Worm (Caenorhabditis elegans) whole organism, L1 larva: Measurements from ENCODE around the gene K09E3.7.

Experiments
- C04F5.9 ChIP-seq: sonication (generic microtip); optimal IDR thresholded peaks from 2 replicates; lab custom pipeline; 2016; ENCODE audit warnings: missing genetic modification characterization, missing compliant biosample characterization
- F16B12.6 ChIP-seq: fragments of 150-350 bp; optimal IDR thresholded peaks from 2 replicates; lab custom pipeline; 2014; ENCODE audit warnings: missing biosample characterization, missing genetic modification characterization
- Y116A8C.19 ChIP-seq: sonication (generic microtip); optimal IDR thresholded peaks from 2 replicates; lab custom pipeline; 2016; ENCODE audit warnings: missing compliant biosample characterization, missing genetic modification characterization, borderline replicate concordance
- aha-1 ChIP-seq: fragments of 150-350 bp; optimal IDR thresholded peaks from 2 replicates; lab custom pipeline; 2014; ENCODE audit warnings: missing biosample characterization, missing genetic modification characterization
- ama-1 ChIP-seq: fragments of 150-350 bp; optimal IDR thresholded peaks from 2 replicates; lab custom pipeline; 2014
- blmp-1 ChIP-seq: fragments of 150-350 bp; optimal IDR thresholded peaks from 2 replicates; lab custom pipeline; 2014; ENCODE audit warnings: missing biosample characterization, missing genetic modification characterization
- ceh-63 ChIP-seq: fragments of 200-800 bp; sonication (Bioruptor generic); optimal IDR thresholded peaks from 2 replicates; lab custom pipeline; 2018; ENCODE audit warnings: mild to moderate bottlenecking, missing genetic modification characterization, missing compliant biosample characterization
- ceh-8 ChIP-seq: fragments of 200-800 bp; sonication (Bioruptor generic); optimal IDR thresholded peaks from 2 replicates; lab custom pipeline; 2018; ENCODE audit warnings: mild to moderate bottlenecking, missing genetic modification characterization, moderate library complexity, missing compliant biosample characterization
- ceh-88 ChIP-seq: fragments of 200-800 bp; sonication (Bioruptor generic); IDR thresholded peaks from 2 replicates; pipeline ENCODE4 v1.3.6; 2022; ENCODE audit warnings: missing genetic modification characterization, missing compliant biosample characterization
- dpl-1 ChIP-seq, 3 experiments: fragments of 150-350 bp in 2 of 3; sonication (generic microtip) in 1 of 3; optimal IDR thresholded peaks; 2 replicates each; lab custom pipeline; 2014 to 2017; ENCODE audit warnings: missing biosample characterization in 3 of 3, missing genetic modification characterization in 3 of 3, missing genetic modification reagents in 3 of 3
- dsc-1 ChIP-seq: sonication (generic microtip); optimal IDR thresholded peaks from 2 replicates; lab custom pipeline; 2016; ENCODE audit warnings: mild to moderate bottlenecking, missing genetic modification characterization, missing compliant biosample characterization
- egl-13 ChIP-seq: sonication (generic microtip); optimal IDR thresholded peaks from 2 replicates; lab custom pipeline; 2016; ENCODE audit warnings: missing genotype, missing genetic modification reagents, missing genetic modification characterization, missing compliant biosample characterization
- egl-27 ChIP-seq, 2 experiments: fragments of 150-350 bp in 1 of 2; sonication (generic microtip); optimal IDR thresholded peaks; 3 replicates each; lab custom pipeline; 2017 to 2018; ENCODE audit warnings: missing biosample characterization in 2 of 2, missing genetic modification characterization in 2 of 2, missing genetic modification reagents in 2 of 2
- elt-2 ChIP-seq: sonication (generic microtip); optimal IDR thresholded peaks from 2 replicates; lab custom pipeline; 2016; ENCODE audit warnings: missing genetic modification characterization, mild to moderate bottlenecking, inconsistent platforms, missing compliant biosample characterization, missing genetic modification reagents
- elt-3 ChIP-seq, 6 experiments: fragments of 150-350 bp in 1 of 6; sonication (generic microtip); optimal IDR thresholded peaks; 2 replicates each; lab custom pipeline; 2017 to 2018; ENCODE audit warnings: missing biosample characterization in 6 of 6, missing genetic modification characterization in 6 of 6, inconsistent platforms in 1 of 6
- fkh-10 ChIP-seq: sonication (generic microtip); optimal IDR thresholded peaks from 2 replicates; lab custom pipeline; 2017; ENCODE audit warnings: missing biosample characterization, missing genetic modification reagents, missing genetic modification characterization
- fkh-4 ChIP-seq: sonication (generic microtip); optimal IDR thresholded peaks from 2 replicates; lab custom pipeline; 2016; ENCODE audit warnings: missing compliant biosample characterization, missing genetic modification characterization, borderline replicate concordance
- grh-1 ChIP-seq: fragments of 200-800 bp; sonication (Bioruptor generic); IDR thresholded peaks from 2 replicates; pipeline ENCODE4 v1.3.6; 2022; ENCODE audit warnings: missing genetic modification reagents, missing genetic modification characterization, missing compliant biosample characterization
- hlh-17 ChIP-seq: fragments of 200-800 bp; sonication (Bioruptor generic); optimal IDR thresholded peaks from 2 replicates; lab custom pipeline; 2018; ENCODE audit warnings: missing genetic modification characterization, mild to moderate bottlenecking, missing compliant biosample characterization, moderate library complexity, borderline replicate concordance
- hpl-2 ChIP-seq: fragments of 150-350 bp; optimal IDR thresholded peaks from 2 replicates; lab custom pipeline; 2014; ENCODE audit warnings: missing biosample characterization, missing genetic modification reagents, missing genetic modification characterization
- isw-1 ChIP-seq: fragments of 200-800 bp; sonication (Bioruptor generic); IDR thresholded peaks from 2 replicates; pipeline ENCODE4 v1.3.6; 2022; ENCODE audit warnings: missing genetic modification characterization, missing compliant biosample characterization
- jun-1 ChIP-seq: fragments of 150-350 bp; optimal IDR thresholded peaks from 2 replicates; lab custom pipeline; 2014; ENCODE audit warnings: missing biosample characterization, missing genetic modification reagents, missing genetic modification characterization
- lin-14 ChIP-seq: fragments of 200-800 bp; sonication (Bioruptor generic); optimal IDR thresholded peaks from 2 replicates; lab custom pipeline; 2018; ENCODE audit warnings: mild to moderate bottlenecking, missing genetic modification characterization, moderate library complexity, missing compliant biosample characterization
- lin-15B ChIP-seq: fragments of 150-350 bp; sonication (generic microtip); optimal IDR thresholded peaks from 3 replicates; lab custom pipeline; 2014; ENCODE audit warnings: missing biosample characterization, missing genetic modification characterization
- lin-35 ChIP-seq, 2 experiments: fragments of 150-350 bp; optimal IDR thresholded peaks; 2 replicates each; lab custom pipeline; 2014; ENCODE audit warnings: missing biosample characterization in 2 of 2, missing genetic modification characterization in 2 of 2, missing genetic modification reagents in 2 of 2
- lsy-2 ChIP-seq, 2 experiments: fragments of 150-350 bp; optimal IDR thresholded peaks; 2 replicates each; lab custom pipeline; 2014; ENCODE audit warnings: missing biosample characterization in 2 of 2, missing genetic modification characterization in 2 of 2
- mab-9 ChIP-seq: fragments of 200-800 bp; sonication (Bioruptor generic); IDR thresholded peaks from 2 replicates; pipeline ENCODE4 v1.3.6; 2022; ENCODE audit warnings: missing genetic modification reagents, missing genetic modification characterization, missing compliant biosample characterization
- mdl-1 ChIP-seq, 2 experiments: fragments of 150-350 bp; optimal IDR thresholded peaks; 2 replicates each; lab custom pipeline; 2014 to 2017; ENCODE audit warnings: missing biosample characterization in 2 of 2, missing genetic modification characterization in 2 of 2, inconsistent platforms in 1 of 2
- mef-2 ChIP-seq: fragments of 150-350 bp; optimal IDR thresholded peaks from 2 replicates; lab custom pipeline; 2014; ENCODE audit warnings: missing biosample characterization, missing genetic modification characterization
- nhr-11 ChIP-seq: fragments of 150-350 bp; optimal IDR thresholded peaks from 2 replicates; lab custom pipeline; 2014; ENCODE audit warnings: missing biosample characterization, missing genetic modification characterization
- nhr-12 ChIP-seq: sonication (generic microtip); optimal IDR thresholded peaks from 2 replicates; lab custom pipeline; 2017; ENCODE audit warnings: missing biosample characterization, missing genetic modification characterization
- nhr-28 ChIP-seq: fragments of 150-350 bp; optimal IDR thresholded peaks from 2 replicates; lab custom pipeline; 2014; ENCODE audit warnings: missing biosample characterization, missing genetic modification characterization
- nhr-47 ChIP-seq: sonication (generic microtip); optimal IDR thresholded peaks from 2 replicates; lab custom pipeline; 2016; ENCODE audit warnings: mild to moderate bottlenecking, missing genetic modification characterization, moderate library complexity, missing compliant biosample characterization
- nhr-71 ChIP-seq: sonication (generic microtip); optimal IDR thresholded peaks from 2 replicates; lab custom pipeline; 2016; ENCODE audit warnings: mild to moderate bottlenecking, missing genetic modification characterization, moderate library complexity, missing compliant biosample characterization
- nhr-85 ChIP-seq: sonication (generic microtip); peaks from one replicate; lab custom pipeline; 2016; ENCODE audit warnings: missing genetic modification characterization, inconsistent platforms, missing compliant biosample characterization
- nhr-90 ChIP-seq: sonication (generic microtip); optimal IDR thresholded peaks from 2 replicates; lab custom pipeline; 2016; ENCODE audit warnings: mild to moderate bottlenecking, missing genetic modification characterization, missing compliant biosample characterization; ENCODE audit not compliant: poor library complexity
- pag-3 ChIP-seq: sonication (generic microtip); optimal IDR thresholded peaks from 2 replicates; lab custom pipeline; 2017; ENCODE audit warnings: missing genetic modification characterization, mild to moderate bottlenecking, missing compliant biosample characterization, antibody characterized with exemption, borderline replicate concordance; ENCODE audit not compliant: insufficient read depth
- pax-3 ChIP-seq: fragments of 200-800 bp; sonication (Bioruptor generic); optimal IDR thresholded peaks from 2 replicates; lab custom pipeline; 2018; ENCODE audit warnings: mild to moderate bottlenecking, missing genetic modification characterization, moderate library complexity, missing compliant biosample characterization
- rnt-1 ChIP-seq: sonication (generic microtip); optimal IDR thresholded peaks from 2 replicates; lab custom pipeline; 2016; ENCODE audit warnings: mild to moderate bottlenecking, missing genetic modification characterization, moderate library complexity, missing compliant biosample characterization
- snpc-4 ChIP-seq: fragments of 150-350 bp; optimal IDR thresholded peaks from 2 replicates; lab custom pipeline; 2014; ENCODE audit warnings: missing biosample characterization, missing genetic modification characterization
- snu-23 ChIP-seq: sonication (generic microtip); optimal IDR thresholded peaks from 2 replicates; lab custom pipeline; 2016; ENCODE audit warnings: missing genetic modification characterization, missing compliant biosample characterization
- sox-4 ChIP-seq: sonication (generic microtip); optimal IDR thresholded peaks from 2 replicates; lab custom pipeline; 2016; ENCODE audit warnings: missing genetic modification characterization, missing compliant biosample characterization
- sptf-1 ChIP-seq: fragments of 150-350 bp; optimal IDR thresholded peaks from 2 replicates; lab custom pipeline; 2014; ENCODE audit warnings: missing biosample characterization, missing genetic modification characterization
- sup-37 ChIP-seq: fragments of 200-800 bp; sonication (Bioruptor generic); optimal IDR thresholded peaks from 2 replicates; lab custom pipeline; 2018; ENCODE audit warnings: mild to moderate bottlenecking, missing genetic modification characterization, missing compliant biosample characterization
- swsn-7 ChIP-seq: sonication (generic microtip); optimal IDR thresholded peaks from 2 replicates; lab custom pipeline; 2016; ENCODE audit warnings: missing genetic modification characterization, missing compliant biosample characterization
- tbx-2 ChIP-seq: sonication (generic microtip); optimal IDR thresholded peaks from 2 replicates; lab custom pipeline; 2016; ENCODE audit warnings: missing genetic modification characterization, missing compliant biosample characterization
- tlp-1 ChIP-seq: fragments of 150-350 bp; optimal IDR thresholded peaks from 2 replicates; lab custom pipeline; 2014; ENCODE audit warnings: missing biosample characterization, missing genetic modification characterization
- unc-30 ChIP-seq: sonication (generic microtip); optimal IDR thresholded peaks from 2 replicates; lab custom pipeline; 2017; ENCODE audit warnings: missing biosample characterization, missing genetic modification characterization
- unc-62 ChIP-seq: fragments of 150-350 bp; optimal IDR thresholded peaks from 2 replicates; lab custom pipeline; 2014; ENCODE audit warnings: missing biosample characterization, missing genetic modification reagents, missing genetic modification characterization
- vab-15 ChIP-seq: sonication (generic microtip); optimal IDR thresholded peaks from 2 replicates; lab custom pipeline; 2017; ENCODE audit warnings: missing genotype, mild to moderate bottlenecking, missing genetic modification characterization, missing compliant biosample characterization
- xbp-1 ChIP-seq: sonication (generic microtip); optimal IDR thresholded peaks from 2 replicates; lab custom pipeline; 2016; ENCODE audit warnings: missing genetic modification characterization, missing compliant biosample characterization
- ztf-11 ChIP-seq, 2 experiments: sonication (generic microtip); optimal IDR thresholded peaks; 2 replicates each; lab custom pipeline; 2016 to 2017; ENCODE audit warnings: missing genetic modification characterization in 2 of 2, missing biosample characterization in 1 of 2, missing compliant biosample characterization in 1 of 2

K09E3.7 gene

DNA sequence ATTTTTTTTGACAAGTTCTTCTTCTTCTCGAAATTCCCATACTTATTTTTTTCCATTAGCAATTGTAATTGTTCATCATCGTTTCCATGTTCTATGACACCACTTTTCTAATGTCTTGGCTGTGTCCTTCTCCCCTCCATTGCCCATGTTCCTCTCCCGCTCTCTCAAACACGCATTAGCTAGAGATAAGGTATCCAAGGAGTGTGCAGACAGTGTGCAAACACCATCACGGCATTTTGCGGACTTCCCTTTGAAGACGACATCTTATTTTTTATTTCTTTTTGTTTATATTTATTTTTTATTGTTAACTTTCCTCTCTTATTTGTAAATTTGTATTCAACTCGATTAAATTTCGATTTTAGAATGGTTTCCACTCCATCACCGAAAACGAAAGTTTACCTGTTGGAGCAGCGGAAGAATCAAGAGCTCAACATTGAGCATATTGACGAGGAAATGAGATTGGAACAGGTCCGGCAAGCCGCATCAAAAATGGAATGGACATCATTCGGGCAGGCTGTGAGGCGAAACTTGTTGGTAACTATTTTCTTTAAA, 16.9 kb upstream of the K09E3.7 start, which contains the start of gene mdt-1.2:
TSS of gene mdt-1.2 (plus strand) at position 363 of the 552 bp plus-strand sequence.
- no peak for TF ChIP-seq hlh-17 (GFP tag; lab: Kevin White, UChicago)
- TF ChIP-seq egl-13 (tag; lab: Kevin White, UChicago): peak; percentile 65
- TF ChIP-seq pag-3: no peak
- TF ChIP-seq dpl-1 (GFP tag; optimal IDR thresholded peaks at IDR 0.05; lab: Kevin White, UChicago): peak; percentile 61 to 72 (median 65)
- TF ChIP-seq F16B12.6 (tag; lab: Kevin White, UChicago): peak; percentile 99
- peak; percentile 77 for TF ChIP-seq tbx-2 (tag; lab: Kevin White, UChicago)
- TF ChIP-seq tlp-1: no peak
- TF ChIP-seq grh-1: peak; percentile 39; the same call in 1 of the 2 replicates
- TF ChIP-seq unc-30 (tag; lab: Kevin White, UChicago): no peak
- TF ChIP-seq nhr-47: peak; percentile 82
- peak in 1 of 2 experiments; percentile 52 for TF ChIP-seq ztf-11 (tag; optimal IDR thresholded peaks at IDR 0.05; lab: Kevin White, UChicago)
- no peak for TF ChIP-seq ama-1 (lab: Kevin White, UChicago)
- peak; percentile 76 to 78 for TF ChIP-seq lsy-2 (tag; optimal IDR thresholded peaks at IDR 0.05; lab: Kevin White, UChicago)
- TF ChIP-seq jun-1: no peak
- peak; percentile 71 for TF ChIP-seq blmp-1 (tag; lab: Kevin White, UChicago)
- TF ChIP-seq ceh-63 (GFP tag; lab: Kevin White, UChicago): no peak
- TF ChIP-seq lin-14 (GFP tag; lab: Kevin White, UChicago): peak; percentile 92
- TF ChIP-seq fkh-4 (tag; lab: Kevin White, UChicago): no peak
- no peak for TF ChIP-seq mab-9
- peak; percentile 24 for TF ChIP-seq ceh-8 (GFP tag; lab: Kevin White, UChicago)
- no peak for TF ChIP-seq sptf-1 (tag; lab: Kevin White, UChicago)
- peak in 1 of 2 experiments; percentile 86 for TF ChIP-seq mdl-1 (tag; optimal IDR thresholded peaks at IDR 0.05; lab: Kevin White, UChicago)
- peak; percentile 88 for TF ChIP-seq snu-23 (GFP tag; lab: Kevin White, UChicago)
- peak; percentile 49 for TF ChIP-seq isw-1
- peak; percentile 73 for TF ChIP-seq nhr-85 (tag; lab: Kevin White, UChicago)
- no peak for TF ChIP-seq egl-27 (tag; optimal IDR thresholded peaks at IDR 0.05; lab: Kevin White, UChicago)
- no peak for TF ChIP-seq mef-2 (tag; lab: Kevin White, UChicago)
- peak; percentile 70 for TF ChIP-seq dsc-1 (tag; lab: Kevin White, UChicago)
- peak; percentile 68 for TF ChIP-seq C04F5.9
- TF ChIP-seq hpl-2 (GFP tag; lab: Kevin White, UChicago): no peak
- no peak for TF ChIP-seq nhr-11 (tag; lab: Kevin White, UChicago)
- TF ChIP-seq elt-2 (tag; lab: Kevin White, UChicago): peak; percentile 34
- peak; percentile 84 for TF ChIP-seq swsn-7 (tag; lab: Kevin White, UChicago)
- no peak for TF ChIP-seq vab-15 (tag; lab: Kevin White, UChicago)
- no peak for TF ChIP-seq sox-4 (tag; lab: Kevin White, UChicago)
- no peak for TF ChIP-seq lin-15B (tag; lab: Kevin White, UChicago)
- no peak for TF ChIP-seq ceh-88 (GFP tag; lab: Robert Waterston, UW)
- TF ChIP-seq aha-1: no peak
- TF ChIP-seq nhr-28: no peak
- TF ChIP-seq rnt-1 (tag; lab: Kevin White, UChicago): peak; percentile 83
- no peak for TF ChIP-seq sup-37 (GFP tag; lab: Kevin White, UChicago)
- TF ChIP-seq nhr-90 (tag; lab: Kevin White, UChicago): peak; percentile 76
- peak; percentile 46 to 77 for TF ChIP-seq lin-35 (GFP tag; optimal IDR thresholded peaks at IDR 0.05; lab: Kevin White, UChicago)
- peak; percentile 87 for TF ChIP-seq nhr-71 (tag; lab: Kevin White, UChicago)
- TF ChIP-seq fkh-10 (GFP tag; lab: Kevin White, UChicago): no peak
- no peak for TF ChIP-seq pax-3 (tag; lab: Kevin White, UChicago)
- TF ChIP-seq snpc-4 (tag; lab: Kevin White, UChicago): peak; percentile 79
- TF ChIP-seq nhr-12 (tag; lab: Kevin White, UChicago): no peak
- TF ChIP-seq xbp-1 (tag; lab: Kevin White, UChicago): peak; percentile 68
- TF ChIP-seq Y116A8C.19 (tag; lab: Kevin White, UChicago): no peak
- TF ChIP-seq elt-3 (tag; optimal IDR thresholded peaks at IDR 0.05; lab: Kevin White, UChicago): peak in 2 of 6 experiments; percentile 49 to 59
- no peak for TF ChIP-seq unc-62 (GFP tag; lab: Kevin White, UChicago)
